Fruit fly (Drosophila melanogaster): ENCODE measurements around the gene CG7115.

The CG7115 gene

DNA sequence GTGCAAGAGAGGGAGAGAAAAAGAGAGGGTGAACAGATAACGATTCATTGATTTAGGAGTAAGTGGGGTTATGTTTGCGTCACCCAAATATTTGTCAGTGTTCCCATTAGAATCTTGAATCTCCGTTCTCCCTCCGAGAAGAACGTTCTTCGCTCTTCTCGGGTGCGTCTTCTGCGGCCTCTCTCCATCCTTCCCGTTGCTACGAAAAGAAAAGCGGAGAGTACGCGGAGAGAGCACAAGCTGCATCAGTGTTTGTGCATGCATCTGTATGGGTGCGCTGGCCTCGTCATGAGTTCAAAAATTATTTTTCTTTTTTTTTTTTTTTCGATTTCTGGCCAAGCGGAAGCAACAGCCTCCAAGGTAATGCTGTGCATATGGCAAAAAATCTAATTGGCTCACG lies 8.0 kb downstream of the CG7115 start (continued):
- TF ChIP-seq CG9876 (GFP tag; optimal IDR thresholded peaks at IDR 0.05) (no peak), CG8388 (GFP tag; optimal IDR thresholded peaks at IDR 0.05) (no peak), Ptx1 (GFP tag; IDR thresholded peaks at IDR 0.05) (no peak), scrt (GFP tag; optimal IDR thresholded peaks at IDR 0.05) (peak; percentile 7), so (GFP tag; IDR thresholded peaks at IDR 0.05) (peak; percentile 24; the same call in 1 of the 3 replicates), CG9932 (GFP tag; IDR thresholded peaks at IDR 0.05) (no peak), br (optimal IDR thresholded peaks at IDR 0.05) (no peak), hth (optimal IDR thresholded peaks at IDR 0.05) (no peak), sc (optimal IDR thresholded peaks at IDR 0.05) (no peak), sc (GFP tag; optimal IDR thresholded peaks at IDR 0.05) (no peak), Med (GFP tag) (no peak), Antp (GFP tag; optimal IDR thresholded peaks at IDR 0.05) (no peak), wdn (GFP tag; IDR thresholded peaks at IDR 0.05) (no peak), CG6272 (GFP tag; IDR thresholded peaks at IDR 0.05) (no peak), NC2β (GFP tag; optimal IDR thresholded peaks at IDR 0.05) (no peak), CG6791 (GFP tag; IDR thresholded peaks at IDR 0.05; ENCODE audit: partially characterized antibody) (no peak), CG11247 (GFP tag; IDR thresholded peaks at IDR 0.05) (no peak), bsh (GFP tag; optimal IDR thresholded peaks at IDR 0.05) (no peak), CrebB (tag; optimal IDR thresholded peaks at IDR 0.05) (peak; percentile 17), nmo (GFP tag; optimal IDR thresholded peaks at IDR 0.05) (no peak), CG11085 (GFP tag; IDR thresholded peaks at IDR 0.05) (no peak), Abd-B (GFP tag; optimal IDR thresholded peaks at IDR 0.05) (no peak), CG11695 (GFP tag; IDR thresholded peaks at IDR 0.05) (no peak), zfh2 (GFP tag; optimal IDR thresholded peaks at IDR 0.05) (no peak), CG33213 (GFP tag; optimal IDR thresholded peaks at IDR 0.05) (no peak), tll (GFP tag; optimal IDR thresholded peaks at IDR 0.05) (no peak), gcm2 (GFP tag; optimal IDR thresholded peaks at IDR 0.05) (no peak), CG10267 (tag; optimal IDR thresholded peaks at IDR 0.05) (no peak), lilli (GFP tag; optimal IDR thresholded peaks at IDR 0.05) (no peak), gfzf (GFP tag; optimal IDR thresholded peaks at IDR 0.05) (no peak), Fer3 (tag; optimal IDR thresholded peaks at IDR 0.05) (no peak), Meics (GFP tag; optimal IDR thresholded peaks at IDR 0.05) (peak; percentile 2), stc (GFP tag; IDR thresholded peaks at IDR 0.05) (no peak), Neu2 (GFP tag; optimal IDR thresholded peaks at IDR 0.05; ENCODE audit: borderline replicate concordance) (no peak), CG1233 (GFP tag; optimal IDR thresholded peaks at IDR 0.05) (no peak), CG1602 (GFP tag; optimal IDR thresholded peaks at IDR 0.05) (no peak), bbx (GFP tag; IDR thresholded peaks at IDR 0.05; ENCODE audit: partially characterized antibody) (no peak), CG30431 (GFP tag; optimal IDR thresholded peaks at IDR 0.05) (no peak), CG13894 (tag; optimal IDR thresholded peaks at IDR 0.05) (no peak), sima (GFP tag; optimal IDR thresholded peaks at IDR 0.05) (no peak), vvl (GFP tag; IDR thresholded peaks at IDR 0.05) (0 out of 2 replicates have a peak, but pooled peaks have one; percentile 51), CG3065 (GFP tag; optimal IDR thresholded peaks at IDR 0.05) (no peak), Sin3A (optimal IDR thresholded peaks at IDR 0.05) (no peak), CG10431 (GFP tag; optimal IDR thresholded peaks at IDR 0.05) (no peak), ato (GFP tag; IDR thresholded peaks at IDR 0.05; ENCODE audit: partially characterized antibody) (no peak), Oli (tag; optimal IDR thresholded peaks at IDR 0.05) (no peak), sqz (GFP tag; optimal IDR thresholded peaks at IDR 0.05) (peak; percentile 17), tio (GFP tag; optimal IDR thresholded peaks at IDR 0.05) (no peak), CG11504 (tag; optimal IDR thresholded peaks at IDR 0.05) (peak; percentile 1), nau (GFP tag; optimal IDR thresholded peaks at IDR 0.05) (peak; percentile 48), twi (tag; optimal IDR thresholded peaks at IDR 0.05) (no peak), tna (GFP tag; IDR thresholded peaks at IDR 0.05; ENCODE audit: partially characterized antibody) (no peak)
